Worm (Caenorhabditis elegans) whole organism, L1 larva: ENCODE measurements around the gene Y69E1A.8.
"Not testable (repeated sequence)": the region's sequence is repeated elsewhere in the genome, so short reads cannot be mapped to it uniquely, and the experiment has no call there.

ENCODE experiments used
- C34B4.2 ChIP-seq: sonication (generic microtip); optimal IDR thresholded peaks from 2 replicates; lab custom pipeline; 2017; ENCODE audit warnings: mild to moderate bottlenecking, missing genetic modification characterization, missing compliant biosample characterization
- F16B12.6 ChIP-seq: fragments of 150-350 bp; optimal IDR thresholded peaks from 2 replicates; lab custom pipeline; 2014; ENCODE audit warnings: missing biosample characterization, missing genetic modification characterization
- Y116A8C.19 ChIP-seq: sonication (generic microtip); optimal IDR thresholded peaks from 2 replicates; lab custom pipeline; 2016; ENCODE audit warnings: missing compliant biosample characterization, missing genetic modification characterization, borderline replicate concordance
- aly-2 ChIP-seq: fragments of 150-350 bp; optimal IDR thresholded peaks from 2 replicates; lab custom pipeline; 2014; ENCODE audit warnings: missing biosample characterization, missing genetic modification characterization
- blmp-1 ChIP-seq: fragments of 150-350 bp; optimal IDR thresholded peaks from 2 replicates; lab custom pipeline; 2014; ENCODE audit warnings: missing biosample characterization, missing genetic modification characterization
- ceh-88 ChIP-seq: fragments of 200-800 bp; sonication (Bioruptor generic); IDR thresholded peaks from 2 replicates; pipeline ENCODE4 v1.3.6; 2022; ENCODE audit warnings: missing genetic modification characterization, missing compliant biosample characterization
- dpl-1 ChIP-seq, 3 experiments: fragments of 150-350 bp in 2 of 3; sonication (generic microtip) in 1 of 3; optimal IDR thresholded peaks; 2 replicates each; lab custom pipeline; 2014 to 2017; ENCODE audit warnings: missing biosample characterization in 3 of 3, missing genetic modification characterization in 3 of 3, missing genetic modification reagents in 3 of 3
- dsc-1 ChIP-seq: sonication (generic microtip); optimal IDR thresholded peaks from 2 replicates; lab custom pipeline; 2016; ENCODE audit warnings: mild to moderate bottlenecking, missing genetic modification characterization, missing compliant biosample characterization
- efl-1 ChIP-seq, 4 experiments: fragments of 150-350 bp; optimal IDR thresholded peaks in 3 of 4; peaks in 1 of 4; 1 replicate in 1 of 4; 2 replicates in 3 of 4; lab custom pipeline; 2014; ENCODE audit warnings: missing biosample characterization in 2 of 4, missing genetic modification characterization in 2 of 4, missing genetic modification reagents in 2 of 4
- egl-27 ChIP-seq, 2 experiments: fragments of 150-350 bp in 1 of 2; sonication (generic microtip); optimal IDR thresholded peaks; 3 replicates each; lab custom pipeline; 2017 to 2018; ENCODE audit warnings: missing biosample characterization in 2 of 2, missing genetic modification characterization in 2 of 2, missing genetic modification reagents in 2 of 2
- elt-3 ChIP-seq, 6 experiments: fragments of 150-350 bp in 1 of 6; sonication (generic microtip); optimal IDR thresholded peaks; 2 replicates each; lab custom pipeline; 2017 to 2018; ENCODE audit warnings: missing biosample characterization in 6 of 6, missing genetic modification characterization in 6 of 6, inconsistent platforms in 1 of 6
- fkh-10 ChIP-seq: sonication (generic microtip); optimal IDR thresholded peaks from 2 replicates; lab custom pipeline; 2017; ENCODE audit warnings: missing biosample characterization, missing genetic modification reagents, missing genetic modification characterization
- fos-1 ChIP-seq: fragments of 150-350 bp; optimal IDR thresholded peaks from 2 replicates; lab custom pipeline; 2014; ENCODE audit warnings: missing biosample characterization, missing genetic modification characterization
- grh-1 ChIP-seq: fragments of 200-800 bp; sonication (Bioruptor generic); IDR thresholded peaks from 2 replicates; pipeline ENCODE4 v1.3.6; 2022; ENCODE audit warnings: missing genetic modification reagents, missing genetic modification characterization, missing compliant biosample characterization
- hlh-17 ChIP-seq: fragments of 200-800 bp; sonication (Bioruptor generic); optimal IDR thresholded peaks from 2 replicates; lab custom pipeline; 2018; ENCODE audit warnings: missing genetic modification characterization, mild to moderate bottlenecking, missing compliant biosample characterization, moderate library complexity, borderline replicate concordance
- hpl-2 ChIP-seq: fragments of 150-350 bp; optimal IDR thresholded peaks from 2 replicates; lab custom pipeline; 2014; ENCODE audit warnings: missing biosample characterization, missing genetic modification reagents, missing genetic modification characterization
- lin-14 ChIP-seq: fragments of 200-800 bp; sonication (Bioruptor generic); optimal IDR thresholded peaks from 2 replicates; lab custom pipeline; 2018; ENCODE audit warnings: mild to moderate bottlenecking, missing genetic modification characterization, moderate library complexity, missing compliant biosample characterization
- lin-35 ChIP-seq, 2 experiments: fragments of 150-350 bp; optimal IDR thresholded peaks; 2 replicates each; lab custom pipeline; 2014; ENCODE audit warnings: missing biosample characterization in 2 of 2, missing genetic modification characterization in 2 of 2, missing genetic modification reagents in 2 of 2
- lir-3 ChIP-seq: sonication (generic microtip); optimal IDR thresholded peaks from 2 replicates; lab custom pipeline; 2016; ENCODE audit warnings: mild to moderate bottlenecking, missing genetic modification characterization, moderate library complexity, missing compliant biosample characterization; ENCODE audit not compliant: poor library complexity
- mef-2 ChIP-seq: fragments of 150-350 bp; optimal IDR thresholded peaks from 2 replicates; lab custom pipeline; 2014; ENCODE audit warnings: missing biosample characterization, missing genetic modification characterization
- mep-1 ChIP-seq: fragments of 150-350 bp; optimal IDR thresholded peaks from 2 replicates; lab custom pipeline; 2014; ENCODE audit warnings: missing biosample characterization, missing genetic modification characterization
- nhr-11 ChIP-seq: fragments of 150-350 bp; optimal IDR thresholded peaks from 2 replicates; lab custom pipeline; 2014; ENCODE audit warnings: missing biosample characterization, missing genetic modification characterization
- nhr-19 ChIP-seq: fragments of 200-800 bp; sonication (Bioruptor generic); conservative IDR thresholded peaks from 2 replicates; pipeline ENCODE4 v1.3.6; 2022; ENCODE audit warnings: missing genetic modification characterization, missing compliant biosample characterization
- nhr-20 ChIP-seq: sonication (generic microtip); optimal IDR thresholded peaks from 2 replicates; lab custom pipeline; 2016; ENCODE audit warnings: mild to moderate bottlenecking, missing genetic modification characterization, missing compliant biosample characterization
- nhr-84 ChIP-seq: sonication (generic microtip); optimal IDR thresholded peaks from 2 replicates; lab custom pipeline; 2017; ENCODE audit warnings: missing biosample characterization, missing genetic modification characterization
- nhr-85 ChIP-seq: sonication (generic microtip); peaks from one replicate; lab custom pipeline; 2016; ENCODE audit warnings: missing genetic modification characterization, inconsistent platforms, missing compliant biosample characterization
- nhr-90 ChIP-seq: sonication (generic microtip); optimal IDR thresholded peaks from 2 replicates; lab custom pipeline; 2016; ENCODE audit warnings: mild to moderate bottlenecking, missing genetic modification characterization, missing compliant biosample characterization; ENCODE audit not compliant: poor library complexity
- swsn-7 ChIP-seq: sonication (generic microtip); optimal IDR thresholded peaks from 2 replicates; lab custom pipeline; 2016; ENCODE audit warnings: missing genetic modification characterization, missing compliant biosample characterization
- tbx-2 ChIP-seq: sonication (generic microtip); optimal IDR thresholded peaks from 2 replicates; lab custom pipeline; 2016; ENCODE audit warnings: missing genetic modification characterization, missing compliant biosample characterization
- tlp-1 ChIP-seq: fragments of 150-350 bp; optimal IDR thresholded peaks from 2 replicates; lab custom pipeline; 2014; ENCODE audit warnings: missing biosample characterization, missing genetic modification characterization
- unc-130 ChIP-seq: fragments of 150-350 bp; optimal IDR thresholded peaks from 2 replicates; lab custom pipeline; 2017; ENCODE audit warnings: missing biosample characterization, missing genetic modification characterization, inconsistent platforms
- unc-30 ChIP-seq: sonication (generic microtip); optimal IDR thresholded peaks from 2 replicates; lab custom pipeline; 2017; ENCODE audit warnings: missing biosample characterization, missing genetic modification characterization
- unc-62 ChIP-seq: fragments of 150-350 bp; optimal IDR thresholded peaks from 2 replicates; lab custom pipeline; 2014; ENCODE audit warnings: missing biosample characterization, missing genetic modification reagents, missing genetic modification characterization
- unc-98 ChIP-seq: fragments of 200-800 bp; sonication (Bioruptor generic); IDR thresholded peaks from 2 replicates; pipeline ENCODE4 v1.3.6; 2022; ENCODE audit warnings: missing genetic modification characterization, missing compliant biosample characterization
- zag-1 ChIP-seq: fragments of 150-350 bp; optimal IDR thresholded peaks from 2 replicates; lab custom pipeline; 2014; ENCODE audit warnings: missing biosample characterization, missing genetic modification characterization
- zip-4 ChIP-seq: fragments of 200-800 bp; sonication (Bioruptor generic); optimal IDR thresholded peaks from 2 replicates; lab custom pipeline; 2018; ENCODE audit warnings: mild to moderate bottlenecking, missing genetic modification characterization, moderate library complexity, missing compliant biosample characterization
- ztf-4 ChIP-seq: fragments of 150-350 bp; optimal IDR thresholded peaks from 2 replicates; lab custom pipeline; 2014; ENCODE audit warnings: missing biosample characterization, missing genetic modification characterization

Y69E1A.8 gene

ce11 chrIV:10980628-10981027 lies 14.2 kb downstream of the Y69E1A.8 start:
- TF ChIP-seq nhr-20 (peak; percentile 14), nhr-85 (peak; percentile 73), lin-14 (GFP tag; lab: Kevin White, UChicago) (peak; percentile 62), grh-1 (0 out of 2 replicates have a peak, but pooled peaks have one; percentile 23), fos-1 (tag; lab: Kevin White, UChicago) (no peak), zag-1 (no peak), efl-1 (optimal IDR thresholded peaks at IDR 0.05; lab: Kevin White, UChicago) (no peak), efl-1 (GFP tag; optimal IDR thresholded peaks at IDR 0.05 in 1 of 2; lab: Kevin White, UChicago) (peak in 1 of 2 experiments; percentile 2), blmp-1 (tag; lab: Kevin White, UChicago) (peak; percentile 20), lin-35 (GFP tag; optimal IDR thresholded peaks at IDR 0.05; lab: Kevin White, UChicago) (peak in 1 of 2 experiments; percentile 49), mep-1 (tag; lab: Kevin White, UChicago) (peak; percentile 6), unc-130 (tag; lab: Kevin White, UChicago) (no peak)

ce11 chrIV:10981761-10982160 lies 15.4 kb downstream of the Y69E1A.8 start, which contains the start of gene Y43E12A.2:
Gene Y43E12A.2 (plus strand): TSS chrIV:10982061.
- TF ChIP-seq egl-27 (tag; optimal IDR thresholded peaks at IDR 0.05; lab: Kevin White, UChicago) (no peak), elt-3 (tag; optimal IDR thresholded peaks at IDR 0.05; lab: Kevin White, UChicago) (no peak), ztf-4 (tag; lab: Kevin White, UChicago) (no peak), nhr-84 (tag; lab: Kevin White, UChicago) (no peak), nhr-19 (GFP tag; lab: Robert Waterston, UW) (no peak), unc-98 (GFP tag; lab: Robert Waterston, UW) (no peak), nhr-90 (tag; lab: Kevin White, UChicago) (no peak), tlp-1 (no peak), lin-35 (GFP tag; optimal IDR thresholded peaks at IDR 0.05; lab: Kevin White, UChicago) (no peak), aly-2 (tag; lab: Kevin White, UChicago) (no peak), ceh-88 (no peak), mef-2 (tag; lab: Kevin White, UChicago) (no peak), dsc-1 (tag; lab: Kevin White, UChicago) (no peak), tbx-2 (no peak), lir-3 (tag; lab: Kevin White, UChicago) (no peak), hlh-17 (GFP tag; lab: Kevin White, UChicago) (no peak), grh-1 (no peak)

ce11 chrIV:10985568-10986035 lies 19.2 kb downstream of the Y69E1A.8 start, which contains the start of gene cyb-2.1:
Gene cyb-2.1 (plus strand): TSS chrIV:10985985.
- no peak for TF ChIP-seq mep-1 (tag; lab: Kevin White, UChicago)

ce11 chrIV:10987342-10987945 lies 21.0 kb downstream of the Y69E1A.8 start, which contains the start of gene Y43E12A.3:
Gene Y43E12A.3 (plus strand): TSS chrIV:10987895.
- TF ChIP-seq nhr-11, fos-1, F16B12.6 (tag; lab: Kevin White, UChicago): not testable (repeated sequence)

ce11 chrIV:10990699-10991098 lies 24.3 kb downstream of the Y69E1A.8 start, which contains the start of gene F13H10.5:
Gene F13H10.5 (plus strand): TSS chrIV:10990999.
- TF ChIP-seq C34B4.2 (tag; lab: Kevin White, UChicago) (no peak), unc-30 (tag; lab: Kevin White, UChicago) (no peak), unc-62 (GFP tag; lab: Kevin White, UChicago) (no peak), swsn-7 (tag; lab: Kevin White, UChicago) (no peak), Y116A8C.19 (no peak), nhr-90 (tag; lab: Kevin White, UChicago) (no peak), fkh-10 (no peak), hlh-17 (GFP tag; lab: Kevin White, UChicago) (no peak), hpl-2 (GFP tag; lab: Kevin White, UChicago) (no peak), dpl-1 (GFP tag; optimal IDR thresholded peaks at IDR 0.05; lab: Kevin White, UChicago) (no peak), nhr-84 (tag; lab: Kevin White, UChicago) (no peak), aly-2 (tag; lab: Kevin White, UChicago) (no peak), zip-4 (GFP tag; lab: Kevin White, UChicago) (no peak), unc-98 (GFP tag; lab: Robert Waterston, UW) (no peak)
